Worm (Caenorhabditis elegans) whole organism, mixed stage, embryonic: Measurements from ENCODE around the gene hpo-15.

ENCODE experiments used
- elt-3 ChIP-seq: fragments of 150-350 bp; optimal IDR thresholded peaks from 2 replicates; lab custom pipeline; 2014; ENCODE audit warnings: missing biosample characterization, missing genetic modification characterization
- flh-1 ChIP-seq: fragments of 200-800 bp; sonication (Bioruptor generic); optimal IDR thresholded peaks from 2 replicates; lab custom pipeline; 2018; ENCODE audit warnings: mild to moderate bottlenecking, missing genetic modification characterization, moderate library complexity, missing compliant biosample characterization
- lsy-2 ChIP-seq: fragments of 150-350 bp; optimal IDR thresholded peaks from 2 replicates; lab custom pipeline; 2014; ENCODE audit warnings: missing biosample characterization, missing genetic modification characterization
- mls-2 ChIP-seq: sonication (generic microtip); optimal IDR thresholded peaks from 2 replicates; lab custom pipeline; 2016; ENCODE audit warnings: mild to moderate bottlenecking, missing genetic modification characterization, moderate library complexity, missing compliant biosample characterization
- nhr-12 ChIP-seq: fragments of 150-350 bp; optimal IDR thresholded peaks from 2 replicates; lab custom pipeline; 2014; ENCODE audit warnings: missing biosample characterization, missing genetic modification characterization
- nhr-237 ChIP-seq: fragments of 150-350 bp; optimal IDR thresholded peaks from 2 replicates; lab custom pipeline; 2014; ENCODE audit warnings: missing biosample characterization, missing genetic modification characterization
- nhr-28 ChIP-seq: fragments of 150-350 bp; optimal IDR thresholded peaks from 2 replicates; lab custom pipeline; 2014; ENCODE audit warnings: missing biosample characterization, missing genetic modification characterization
- nhr-76 ChIP-seq: sonication (generic microtip); optimal IDR thresholded peaks from 2 replicates; lab custom pipeline; 2017; ENCODE audit warnings: missing biosample characterization, missing genetic modification characterization
- snpc-4 ChIP-seq: fragments of 150-350 bp; optimal IDR thresholded peaks from 2 replicates; lab custom pipeline; 2014; ENCODE audit warnings: missing biosample characterization, missing genetic modification characterization
- tbx-8 ChIP-seq: fragments of 200-800 bp; sonication (Bioruptor generic); optimal IDR thresholded peaks from 2 replicates; lab custom pipeline; 2018; ENCODE audit warnings: mild to moderate bottlenecking, missing genetic modification characterization, moderate library complexity, missing compliant biosample characterization
- zip-8 ChIP-seq: fragments of 150-350 bp; optimal IDR thresholded peaks from 2 replicates; lab custom pipeline; 2014; ENCODE audit warnings: missing biosample characterization, missing genetic modification characterization
- ztf-11 ChIP-seq: fragments of 150-350 bp; optimal IDR thresholded peaks from 2 replicates; lab custom pipeline; 2014; ENCODE audit warnings: missing biosample characterization, missing genetic modification characterization

DNA sequence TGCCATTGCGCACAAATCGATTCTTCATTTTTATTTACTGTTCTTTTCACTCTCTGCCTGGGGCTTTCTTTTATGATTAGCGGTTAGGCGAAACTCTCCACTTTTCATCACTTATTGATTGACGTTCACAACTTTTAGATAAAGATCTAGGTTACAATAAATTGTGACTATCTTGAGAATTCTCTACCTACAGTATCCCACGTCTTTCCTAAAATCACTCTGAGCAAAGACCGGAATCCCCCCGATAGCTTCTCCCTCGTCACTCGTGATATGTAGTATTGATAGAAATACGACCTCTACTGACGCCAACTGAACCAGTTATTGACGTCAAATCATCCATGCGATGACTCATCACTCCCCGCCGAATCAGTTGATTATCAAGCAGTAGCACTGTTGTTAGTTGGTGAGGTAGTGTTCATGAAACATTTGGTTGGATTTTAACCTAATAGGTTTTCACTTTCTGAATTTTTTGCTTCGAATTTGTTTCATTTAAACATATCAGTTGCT lies 8.2 kb upstream of the hpo-15 start, which contains the start of gene hir-1:
- TF ChIP-seq nhr-28 (tag; lab: Kevin White, UChicago) (no peak), nhr-12 (tag; lab: Kevin White, UChicago) (no peak), zip-8 (no peak), elt-3 (tag; lab: Kevin White, UChicago) (no peak), nhr-237 (tag; lab: Kevin White, UChicago) (no peak), flh-1 (GFP tag; lab: Kevin White, UChicago) (no peak), lsy-2 (tag; lab: Kevin White, UChicago) (no peak), tbx-8 (no peak), nhr-76 (tag; lab: Kevin White, UChicago) (no peak), ztf-11 (tag; lab: Kevin White, UChicago) (no peak), snpc-4 (tag; lab: Kevin White, UChicago) (no peak), mls-2 (tag; lab: Kevin White, UChicago) (no peak)
